Worm (Caenorhabditis elegans): ENCODE data around the gene Y45G5AM.5.

The Y45G5AM.5 gene

DNA sequence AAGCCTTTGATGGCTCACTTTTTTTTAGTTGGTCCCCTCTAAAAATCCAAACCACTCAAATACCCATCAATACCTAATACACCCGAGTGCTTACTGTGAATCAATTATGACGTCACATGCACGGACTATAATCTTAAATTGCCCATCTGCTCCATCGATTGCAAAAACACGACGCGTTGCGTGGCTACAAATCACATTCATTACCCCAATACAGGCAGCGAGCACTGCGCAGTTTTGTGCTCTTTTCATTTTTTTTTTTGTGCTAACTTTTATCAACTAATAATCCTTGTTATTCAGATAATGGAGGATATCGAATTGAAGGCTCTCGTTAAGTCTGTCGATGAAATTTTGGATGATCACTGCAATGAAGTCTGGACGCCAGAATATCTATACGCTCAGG, at the start of gene Y45G5AM.5:
TSS of gene Y45G5AM.5 (plus strand) at position 301 of the 400 bp plus-strand sequence.
- TF ChIP-seq unc-62 (GFP tag; optimal IDR thresholded peaks at IDR 0.05): no peak

DNA sequence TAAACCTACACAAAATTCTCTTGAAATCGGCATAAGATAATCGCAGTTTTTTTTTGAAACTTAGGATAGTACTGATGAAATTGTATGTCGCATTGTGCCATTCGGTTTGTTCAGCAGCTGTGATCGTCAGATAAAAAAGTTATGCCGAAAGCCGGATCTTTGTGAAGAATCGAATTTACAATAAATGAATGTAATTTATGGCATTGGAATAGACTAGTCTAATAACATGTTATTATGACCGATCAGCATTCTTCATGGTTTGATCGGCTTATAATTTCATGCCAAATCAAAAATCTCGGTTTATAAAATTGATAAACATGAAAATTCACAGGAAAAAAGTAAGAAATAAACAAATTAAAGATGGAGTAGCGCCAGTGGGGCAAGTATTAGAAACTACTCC, 47.7 kb upstream of the Y45G5AM.5 start, which contains the start of gene srw-134:
TSS of gene srw-134 (minus strand) at position 101 of the 400 bp plus-strand sequence.
- TF ChIP-seq unc-62 (GFP tag; optimal IDR thresholded peaks at IDR 0.05): no peak

DNA sequence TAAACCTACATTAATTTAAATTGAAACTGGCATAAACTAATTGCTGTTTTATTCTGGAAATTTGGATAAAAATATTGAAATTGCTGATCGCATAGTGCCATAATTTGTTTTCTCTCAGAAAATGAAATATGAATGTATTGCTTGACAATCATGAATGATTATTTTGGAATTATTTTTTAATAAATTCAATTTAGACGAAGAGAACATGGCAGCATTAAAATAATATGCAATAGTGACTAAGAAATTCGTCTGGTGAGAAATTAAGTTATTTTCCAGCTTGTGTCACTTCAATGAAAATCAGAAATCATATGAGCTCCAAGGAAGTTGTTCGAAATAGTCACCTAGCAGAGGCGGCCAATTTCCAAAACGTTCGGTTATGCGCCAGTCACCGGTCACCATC, 45.6 kb upstream of the Y45G5AM.5 start, which contains the start of gene srw-133:
TSS of gene srw-133 (minus strand) at position 101 of the 400 bp plus-strand sequence.
- TF ChIP-seq unc-62 (GFP tag; optimal IDR thresholded peaks at IDR 0.05): no peak

DNA sequence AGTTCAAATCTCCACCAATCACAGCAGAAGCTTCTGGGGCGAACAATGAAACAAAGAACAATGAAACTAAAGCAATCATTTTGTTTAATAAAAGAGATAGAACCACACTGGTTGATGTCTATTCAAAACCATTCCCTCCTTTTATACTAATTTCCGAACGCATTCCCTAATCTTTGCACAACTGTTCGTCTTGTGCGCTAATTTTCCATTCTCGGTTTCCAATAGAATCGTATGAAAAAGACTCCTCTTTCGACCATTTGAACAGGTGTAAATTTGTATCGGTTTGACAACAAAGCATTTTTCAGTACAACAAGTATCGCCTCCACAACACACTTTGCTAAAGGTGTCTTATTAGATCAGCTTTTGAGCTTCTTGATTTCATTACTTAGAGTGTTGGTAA, 44.1 kb upstream of the Y45G5AM.5 start, which contains the start of gene T05B4.8:
TSS of gene T05B4.8 (minus strand) at position 101 of the 400 bp plus-strand sequence.
- no peak for TF ChIP-seq unc-62 (GFP tag; optimal IDR thresholded peaks at IDR 0.05)

DNA sequence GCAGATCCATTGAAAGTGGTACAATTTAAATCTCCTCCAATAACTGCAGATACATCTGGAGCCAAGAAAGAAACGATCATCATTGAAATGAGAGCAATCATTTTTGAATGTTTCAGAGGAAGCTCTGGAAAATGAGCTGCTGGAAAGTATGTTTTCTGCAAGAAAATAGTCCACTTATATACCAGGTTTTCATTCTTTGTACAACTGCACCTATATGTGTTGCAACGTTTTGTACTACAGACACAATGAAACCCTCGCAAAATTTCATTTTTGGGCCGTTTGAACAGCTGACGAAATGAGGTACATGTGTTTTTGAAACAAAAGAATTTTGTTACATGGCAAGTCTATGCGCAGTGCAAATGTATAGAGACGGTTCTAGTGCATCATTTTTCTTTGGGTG, 41.9 kb upstream of the Y45G5AM.5 start, which contains the start of gene T05B4.9:
TSS of gene T05B4.9 (minus strand) at position 101 of the 400 bp plus-strand sequence.
- TF ChIP-seq unc-62 (GFP tag; optimal IDR thresholded peaks at IDR 0.05): no peak

DNA sequence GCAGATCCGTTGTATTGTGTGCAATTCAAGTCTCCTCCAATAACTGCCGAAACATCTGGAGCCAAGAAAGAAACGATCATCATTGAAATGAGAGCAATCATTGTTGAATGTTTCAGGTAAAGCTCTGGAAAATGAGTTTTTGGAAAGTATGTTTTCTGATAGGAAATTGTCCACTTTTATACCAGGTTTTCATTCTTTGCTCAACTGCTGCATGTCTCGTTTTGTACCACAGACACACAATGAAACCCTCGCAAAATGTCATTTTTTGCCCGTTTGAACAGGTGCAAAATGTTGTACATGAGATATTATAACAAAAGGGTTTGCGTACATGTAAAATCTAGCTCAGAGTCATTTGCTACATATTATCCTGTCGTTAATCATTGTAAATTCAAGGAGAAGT, 39.6 kb upstream of the Y45G5AM.5 start, which contains the start of gene T05B4.10:
TSS of gene T05B4.10 (minus strand) at position 101 of the 400 bp plus-strand sequence.
- TF ChIP-seq unc-62 (GFP tag; optimal IDR thresholded peaks at IDR 0.05): no peak

DNA sequence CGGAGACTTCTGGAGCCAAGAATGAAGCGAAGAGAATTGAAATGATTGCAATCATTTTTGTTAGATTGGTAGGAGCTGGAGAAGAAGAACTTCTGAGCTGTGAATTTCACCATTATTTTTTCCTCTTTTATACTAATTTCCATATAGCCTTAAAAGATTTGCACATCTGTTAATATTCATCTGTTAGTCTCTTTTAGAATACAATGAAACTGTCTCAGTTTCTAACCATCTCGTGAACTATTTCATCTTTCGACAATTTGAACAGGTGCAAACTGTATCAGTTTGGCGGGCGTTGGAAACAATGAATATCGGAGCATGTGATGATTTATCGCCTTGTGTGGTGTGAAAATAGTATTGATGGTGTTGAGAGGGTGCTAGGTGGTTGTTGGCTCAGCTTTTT, 37.8 kb upstream of the Y45G5AM.5 start, which contains the start of gene phat-5:
TSS of gene phat-5 (minus strand) at position 101 of the 400 bp plus-strand sequence.
- TF ChIP-seq unc-62 (GFP tag; optimal IDR thresholded peaks at IDR 0.05): no peak

DNA sequence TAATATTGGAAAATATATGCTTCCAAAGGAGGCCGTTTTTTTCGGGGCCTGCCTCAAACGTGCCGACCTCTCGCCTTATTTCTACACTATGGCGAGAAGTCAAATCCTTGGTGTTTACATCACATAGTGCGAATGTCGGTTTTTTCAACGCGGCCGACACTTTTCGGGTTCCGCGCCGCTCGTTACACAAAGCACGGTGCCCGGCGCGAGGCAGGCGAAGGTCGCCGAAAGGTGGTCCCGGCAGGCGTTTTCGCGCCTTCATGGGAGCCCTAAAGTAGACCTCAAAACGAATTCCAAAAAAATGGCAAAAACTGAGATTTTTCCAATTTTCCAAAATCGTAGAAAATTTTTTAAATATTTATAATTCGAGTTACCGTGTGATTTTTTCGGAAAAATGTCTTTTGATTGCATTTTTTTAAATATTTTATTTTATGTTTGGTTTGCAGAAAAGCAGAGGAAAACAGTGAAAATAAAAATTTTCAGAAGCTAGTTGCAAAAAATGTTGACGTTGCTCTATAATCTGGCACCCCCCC, 34.6 kb upstream of the Y45G5AM.5 start, which contains the start of gene T05B4.12:
TSS of gene T05B4.12 (minus strand) at position 483 of the 533 bp plus-strand sequence.
- TF ChIP-seq unc-62 (GFP tag; optimal IDR thresholded peaks at IDR 0.05): no peak

DNA sequence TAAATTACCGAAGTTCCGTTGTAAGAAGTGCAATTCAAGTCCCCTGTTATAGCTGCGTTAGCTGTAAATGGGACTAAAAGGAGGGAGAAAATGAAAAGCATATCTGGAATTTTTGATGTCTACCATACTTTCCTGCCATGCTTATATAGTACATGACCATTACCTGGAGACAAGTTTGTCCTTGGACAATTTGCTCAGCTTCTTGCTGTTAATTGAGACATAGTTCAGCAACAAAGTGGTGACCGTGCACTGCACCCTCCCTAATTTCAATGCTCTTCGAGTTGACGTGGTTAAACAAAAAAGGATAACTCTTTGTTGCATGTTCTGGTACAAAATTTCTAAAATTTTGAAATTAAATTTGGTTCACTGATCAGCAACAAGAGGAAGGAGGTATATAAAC, 32.8 kb upstream of the Y45G5AM.5 start, which contains the start of gene T05B4.13:
TSS of gene T05B4.13 (minus strand) at position 101 of the 400 bp plus-strand sequence.
- TF ChIP-seq unc-62 (GFP tag; optimal IDR thresholded peaks at IDR 0.05): no peak

DNA sequence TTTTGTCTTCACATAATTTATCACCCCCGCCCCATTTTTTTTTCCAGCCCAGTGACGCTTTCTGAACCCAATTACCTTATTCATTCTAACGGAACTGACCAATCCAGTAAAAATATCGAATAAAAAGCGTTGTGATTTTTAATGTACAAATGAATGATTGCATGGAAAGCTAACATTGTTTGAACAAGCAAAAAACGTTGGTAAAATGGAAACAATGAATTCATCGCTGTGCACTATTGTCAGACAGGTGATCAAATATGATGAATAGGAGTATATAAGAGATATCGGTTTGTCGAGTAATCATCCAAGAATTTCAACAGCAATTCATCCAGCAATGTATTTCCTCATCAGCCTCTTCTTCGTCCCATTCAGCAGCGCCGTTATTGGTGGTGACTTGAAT, 30.6 kb upstream of the Y45G5AM.5 start, which contains the start of gene phat-4:
TSS of gene phat-4 (plus strand) at position 301 of the 400 bp plus-strand sequence.
- TF ChIP-seq unc-62 (GFP tag; optimal IDR thresholded peaks at IDR 0.05): no peak

DNA sequence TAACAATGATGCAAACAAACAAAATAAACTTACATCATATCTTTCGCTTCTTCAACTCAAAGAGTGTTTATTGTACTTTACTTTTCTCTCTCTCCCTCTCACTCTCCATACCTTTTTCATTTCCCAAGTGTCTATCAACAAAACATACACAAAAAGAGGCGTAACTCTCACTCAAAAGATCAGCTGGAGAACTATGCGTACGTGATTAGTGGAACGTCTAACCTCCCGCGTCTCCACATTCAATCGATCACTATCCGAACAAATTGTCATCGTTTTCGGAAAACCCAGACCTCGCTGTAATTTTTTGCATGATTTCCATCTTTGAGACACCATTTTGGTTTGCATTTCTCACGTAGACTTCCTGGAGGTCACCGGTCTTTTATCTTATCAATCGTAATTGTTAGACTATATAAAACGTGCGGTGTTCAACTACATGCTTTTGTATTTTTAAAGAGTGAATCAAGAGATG, 28.7 kb upstream of the Y45G5AM.5 start, which contains the start of gene nhr-57:
TSS of gene nhr-57 (plus strand) at position 419 of the 469 bp plus-strand sequence.
- TF ChIP-seq unc-62 (GFP tag; optimal IDR thresholded peaks at IDR 0.05): no peak

DNA sequence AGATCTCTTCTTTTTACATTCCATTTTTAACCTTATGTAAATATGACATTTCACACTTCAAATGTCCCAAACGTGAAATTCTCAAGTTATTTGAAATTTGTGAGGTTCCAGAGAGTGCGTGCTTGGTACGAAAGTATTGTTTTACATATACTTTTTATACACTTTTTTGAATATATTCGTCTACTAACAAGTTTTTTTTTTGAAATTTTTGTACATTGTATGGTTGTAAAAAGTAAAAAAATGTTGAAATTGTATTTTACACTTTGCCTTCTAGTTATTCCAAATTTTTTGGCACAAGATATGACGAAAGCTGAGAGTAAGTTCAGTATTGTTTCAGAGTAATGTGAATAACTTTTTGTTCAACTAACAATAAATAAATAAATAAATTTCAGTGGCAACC, 25.5 kb upstream of the Y45G5AM.5 start, which contains the start of gene lgc-1:
TSS of gene lgc-1 (plus strand) at position 301 of the 400 bp plus-strand sequence.
- no peak for TF ChIP-seq unc-62 (GFP tag; optimal IDR thresholded peaks at IDR 0.05)

DNA sequence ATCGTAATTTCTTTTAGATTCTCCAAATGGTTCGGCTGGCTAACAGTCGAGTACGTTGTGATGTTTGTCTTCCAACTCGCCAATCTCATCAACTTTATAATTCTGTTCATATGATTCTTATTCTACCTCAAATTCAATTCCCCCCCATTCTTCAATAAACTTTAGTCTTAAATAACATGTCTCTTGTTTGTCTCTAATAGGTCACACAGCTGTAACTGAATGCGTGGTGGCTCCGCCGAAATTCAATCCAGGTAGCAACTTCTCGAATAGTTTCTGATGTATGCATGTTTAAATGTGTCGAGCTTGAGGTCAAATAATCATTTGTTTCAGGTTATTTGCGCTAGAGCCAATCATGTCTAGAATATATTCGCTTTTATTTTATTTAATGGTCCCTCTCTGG, 21.5 kb upstream of the Y45G5AM.5 start, which contains the start of gene lgc-29:
TSS of gene lgc-29 (plus strand) at position 301 of the 400 bp plus-strand sequence.
- no peak for TF ChIP-seq unc-62 (GFP tag; optimal IDR thresholded peaks at IDR 0.05)

DNA sequence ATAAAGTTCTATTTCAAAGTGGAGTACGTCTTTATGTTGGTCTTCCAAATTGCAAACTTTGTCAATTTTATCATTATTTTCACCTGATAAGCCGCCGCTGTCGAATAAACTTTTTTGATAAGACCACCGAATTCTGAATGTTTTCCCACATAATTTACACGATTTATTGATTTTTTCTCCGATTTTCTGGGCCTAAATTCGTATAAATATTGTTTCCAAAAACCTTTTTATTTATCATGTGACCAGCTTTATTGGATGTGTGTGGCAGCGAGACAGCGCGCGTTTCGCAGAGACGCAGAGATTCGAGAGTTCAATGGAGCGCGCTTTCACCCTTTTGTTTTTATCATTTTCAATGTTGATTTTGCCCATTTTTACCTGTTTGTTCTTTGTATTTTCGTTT, 17.2 kb upstream of the Y45G5AM.5 start:
- no peak for TF ChIP-seq unc-62 (GFP tag; optimal IDR thresholded peaks at IDR 0.05)

DNA sequence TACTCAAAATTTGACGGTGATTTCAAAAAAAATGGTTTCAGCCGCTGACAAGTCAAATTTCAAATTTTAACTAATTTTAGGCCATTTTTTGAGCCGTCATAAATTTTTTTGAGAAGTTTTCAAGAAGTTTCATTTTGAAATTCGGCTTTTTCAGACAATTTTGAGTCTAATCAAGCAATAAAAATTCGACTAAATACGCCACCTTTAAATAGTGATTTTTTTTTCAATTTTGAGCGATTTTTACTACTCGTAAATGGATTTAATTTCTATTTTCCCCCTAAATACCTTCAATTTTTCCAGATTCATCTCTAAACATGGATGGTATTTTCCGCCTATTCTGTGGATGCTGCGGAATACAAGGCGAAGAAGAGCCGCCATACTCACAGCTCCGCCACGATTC, 16.0 kb upstream of the Y45G5AM.5 start, which contains the start of gene Y45G5AL.1:
TSS of gene Y45G5AL.1 (plus strand) at position 301 of the 400 bp plus-strand sequence.
- no peak for TF ChIP-seq unc-62 (GFP tag; optimal IDR thresholded peaks at IDR 0.05)

DNA sequence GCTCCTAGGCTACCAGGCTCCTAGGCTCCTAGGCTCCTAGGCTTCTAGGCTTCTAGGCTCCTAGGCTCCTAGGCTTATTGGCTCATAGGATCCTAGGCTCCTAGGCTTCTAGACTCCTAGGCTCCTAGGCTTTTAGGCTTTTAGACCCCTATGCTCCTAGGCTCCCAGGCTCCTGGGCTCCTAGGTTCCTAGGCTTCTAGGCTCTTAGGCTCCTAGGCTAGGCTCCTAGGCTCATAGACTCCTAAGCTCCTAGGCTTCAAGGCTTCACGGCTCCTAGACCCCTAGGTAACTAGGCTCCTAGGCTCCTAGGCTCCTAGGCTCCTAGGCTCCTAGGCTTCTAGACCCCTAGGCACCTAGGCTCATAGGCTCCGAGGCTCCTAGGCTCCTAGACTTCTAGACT, 8.8 kb upstream of the Y45G5AM.5 start:
- no peak for TF ChIP-seq unc-62 (GFP tag; optimal IDR thresholded peaks at IDR 0.05)

DNA sequence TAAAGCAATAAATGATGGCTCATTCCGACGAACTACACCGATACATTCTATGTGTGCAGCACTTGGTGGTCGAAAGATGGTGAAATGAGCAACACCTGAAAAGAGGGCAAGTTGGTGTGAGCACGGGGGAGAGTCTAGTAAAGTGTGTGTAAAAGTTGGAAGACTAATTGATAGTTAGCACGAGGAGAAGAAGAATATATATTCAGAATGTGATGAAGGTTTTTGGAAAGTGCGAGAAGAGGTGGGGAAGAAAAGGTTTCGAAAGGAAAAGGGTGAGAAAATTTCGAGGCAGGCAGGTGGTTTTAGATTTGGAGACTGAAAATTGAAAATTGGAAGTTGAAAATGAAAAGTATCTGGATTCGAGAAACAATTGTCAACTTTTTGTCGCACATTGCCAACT, 8.0 kb upstream of the Y45G5AM.5 start, which contains the start of gene Y45G5AM.6:
TSS of gene Y45G5AM.6 (minus strand) at position 101 of the 400 bp plus-strand sequence.
- no peak for TF ChIP-seq unc-62 (GFP tag; optimal IDR thresholded peaks at IDR 0.05)
